Worm (Caenorhabditis elegans): ENCODE results near the gene Y22D7AL.9.

DNA sequence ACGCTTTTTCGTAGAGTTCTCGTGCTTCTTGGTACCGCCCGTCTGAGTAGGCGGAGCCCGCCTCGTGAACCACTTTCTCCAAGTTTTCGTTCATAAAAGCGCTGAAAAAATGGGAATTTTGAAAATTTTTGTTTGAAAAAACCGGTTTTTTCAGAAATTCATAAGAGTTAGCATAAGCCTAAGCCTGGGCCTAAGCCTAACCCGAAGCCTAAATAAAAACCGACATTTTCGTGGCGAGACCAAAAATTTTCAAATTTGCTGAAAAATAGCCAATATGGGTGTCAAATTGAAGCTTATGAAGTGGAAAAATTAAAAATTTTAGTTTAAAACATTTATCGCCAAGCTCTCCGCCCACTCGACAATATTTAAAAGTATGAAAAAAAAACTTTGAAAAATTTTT, at the start of gene Y22D7AL.9:
- no peak for TF ChIP-seq ztf-11 (tag; optimal IDR thresholded peaks at IDR 0.05)
- TF ChIP-seq attf-4 (tag; optimal IDR thresholded peaks at IDR 0.05), result no peak
- no peak for TF ChIP-seq aly-2 (tag; optimal IDR thresholded peaks at IDR 0.05)
- TF ChIP-seq nhr-41 (GFP tag; IDR thresholded peaks at IDR 0.05), result no peak
- TF ChIP-seq ceh-28 (tag; optimal IDR thresholded peaks at IDR 0.05), result no peak
- TF ChIP-seq lin-15B (tag; optimal IDR thresholded peaks at IDR 0.05), result no peak
